Fruit fly (Drosophila melanogaster): ENCODE data around the gene CG13786.

CG13786 gene

dm6 chr2L:7281430-7281829 is 28.6 kb upstream of the CG13786 start (continued):
- TF ChIP-seq bab2 (GFP tag; optimal IDR thresholded peaks at IDR 0.05) (peak; percentile 49), CG4820 (GFP tag; optimal IDR thresholded peaks at IDR 0.05) (peak; percentile 57), CG10431 (GFP tag; optimal IDR thresholded peaks at IDR 0.05) (no peak), CG3065 (GFP tag; optimal IDR thresholded peaks at IDR 0.05) (peak; percentile 12), Mrtf (GFP tag; IDR thresholded peaks at IDR 0.05) (peak; percentile 67; the same call in 2 of the 3 replicates), CG8281 (tag; optimal IDR thresholded peaks at IDR 0.05) (no peak), phol (tag; optimal IDR thresholded peaks at IDR 0.05) (peak; percentile 67), NC2β (GFP tag; optimal IDR thresholded peaks at IDR 0.05) (peak; percentile 32), CG4328 (GFP tag; optimal IDR thresholded peaks at IDR 0.05) (no peak), Xbp1 (GFP tag; optimal IDR thresholded peaks at IDR 0.05) (peak; percentile 82), ken (GFP tag; IDR thresholded peaks at IDR 0.05) (peak; percentile 63), CG17802 (tag; optimal IDR thresholded peaks at IDR 0.05) (peak; percentile 52), caup (GFP tag; optimal IDR thresholded peaks at IDR 0.05; ENCODE audit: severe bottlenecking) (peak; percentile 36), CG5245 (GFP tag; optimal IDR thresholded peaks at IDR 0.05) (peak; percentile 73), CG43689 (GFP tag; IDR thresholded peaks at IDR 0.05) (no peak), CG18764 (GFP tag; optimal IDR thresholded peaks at IDR 0.05) (peak; percentile 51), CG12659 (GFP tag; optimal IDR thresholded peaks at IDR 0.05) (peak; percentile 29), CG30020 (tag; optimal IDR thresholded peaks at IDR 0.05) (no peak), CG12942 (GFP tag; optimal IDR thresholded peaks at IDR 0.05) (peak; percentile 26), CG9215 (GFP tag; IDR thresholded peaks at IDR 0.05) (peak; percentile 39; the same call in 1 of the 2 replicates), CG15601 (tag; optimal IDR thresholded peaks at IDR 0.05) (peak; percentile 65), insv (GFP tag; optimal IDR thresholded peaks at IDR 0.05) (peak in 1 of 2 experiments; percentile 28), CG18619 (GFP tag; optimal IDR thresholded peaks at IDR 0.05) (peak; percentile 43), Camta (GFP tag; optimal IDR thresholded peaks at IDR 0.05) (peak; percentile 64), klu (GFP tag; IDR thresholded peaks at IDR 0.05) (no peak), MESR4 (GFP tag; optimal IDR thresholded peaks at IDR 0.05) (no peak), CTCF (GFP tag; optimal IDR thresholded peaks at IDR 0.05) (peak; percentile 99), CG16813 (GFP tag; IDR thresholded peaks at IDR 0.05; ENCODE audit: partially characterized antibody) (peak; percentile 64), inv (GFP tag; IDR thresholded peaks at IDR 0.05; ENCODE audit: partially characterized antibody) (peak; percentile 33; the same call in 1 of the 2 replicates), hkb (optimal IDR thresholded peaks at IDR 0.05) (no peak), hkb (GFP tag; IDR thresholded peaks at IDR 0.05) (no peak), sug (tag; optimal IDR thresholded peaks at IDR 0.05) (peak; percentile 61), CG13424 (tag; optimal IDR thresholded peaks at IDR 0.05) (peak; percentile 62), Atf3 (GFP tag; optimal IDR thresholded peaks at IDR 0.05) (peak; percentile 59), Rfx (GFP tag; IDR thresholded peaks at IDR 0.05) (peak; percentile 88), CG12299 (tag; optimal IDR thresholded peaks at IDR 0.05) (peak; percentile 12), CG18599 (GFP tag; optimal IDR thresholded peaks at IDR 0.05) (no peak), Pdp1 (GFP tag; optimal IDR thresholded peaks at IDR 0.05) (peak; percentile 67 to 78), CG2116 (GFP tag; optimal IDR thresholded peaks at IDR 0.05) (no peak), ewg (GFP tag; optimal IDR thresholded peaks at IDR 0.05) (peak; percentile 23), gsb (GFP tag; IDR thresholded peaks at IDR 0.05) (no peak), CG32772 (GFP tag; IDR thresholded peaks at IDR 0.05) (peak; percentile 82), CG11456 (GFP tag; IDR thresholded peaks at IDR 0.05) (peak; percentile 93), Ssrp (tag; optimal IDR thresholded peaks at IDR 0.05) (peak; percentile 28), CG1602 (GFP tag; optimal IDR thresholded peaks at IDR 0.05) (peak; percentile 77), CG16815 (GFP tag; optimal IDR thresholded peaks at IDR 0.05) (peak; percentile 51), CG17186 (GFP tag; optimal IDR thresholded peaks at IDR 0.05) (no peak), h (optimal IDR thresholded peaks at IDR 0.05) (no peak), Bdp1 (GFP tag; optimal IDR thresholded peaks at IDR 0.05) (peak; percentile 27), Gsc (GFP tag; IDR thresholded peaks at IDR 0.05) (no peak; the same call in 1 of the 2 replicates), Dip3 (GFP tag; optimal IDR thresholded peaks at IDR 0.05) (peak; percentile 55), CG42726 (GFP tag; IDR thresholded peaks at IDR 0.05; ENCODE audit: partially characterized antibody) (peak; percentile 89)
